Worm (Caenorhabditis elegans) whole organism, L1 larva: Measurements from ENCODE around the gene decr-1.2.

ENCODE experiments used
- C04F5.9 ChIP-seq: sonication (generic microtip); optimal IDR thresholded peaks from 2 replicates; lab custom pipeline; 2016; ENCODE audit warnings: missing genetic modification characterization, missing compliant biosample characterization
- C16A3.4 ChIP-seq: fragments of 150-350 bp; optimal IDR thresholded peaks from 2 replicates; lab custom pipeline; 2014; ENCODE audit warnings: missing biosample characterization, missing genetic modification characterization
- Y116A8C.19 ChIP-seq: sonication (generic microtip); optimal IDR thresholded peaks from 2 replicates; lab custom pipeline; 2016; ENCODE audit warnings: missing compliant biosample characterization, missing genetic modification characterization, borderline replicate concordance
- alr-1 ChIP-seq: fragments of 200-800 bp; sonication (Bioruptor generic); optimal IDR thresholded peaks from 2 replicates; lab custom pipeline; 2018; ENCODE audit warnings: borderline replicate concordance, mild to moderate bottlenecking, missing genetic modification characterization, missing compliant biosample characterization
- ceh-63 ChIP-seq: fragments of 200-800 bp; sonication (Bioruptor generic); optimal IDR thresholded peaks from 2 replicates; lab custom pipeline; 2018; ENCODE audit warnings: mild to moderate bottlenecking, missing genetic modification characterization, missing compliant biosample characterization
- ceh-8 ChIP-seq: fragments of 200-800 bp; sonication (Bioruptor generic); optimal IDR thresholded peaks from 2 replicates; lab custom pipeline; 2018; ENCODE audit warnings: mild to moderate bottlenecking, missing genetic modification characterization, moderate library complexity, missing compliant biosample characterization
- ceh-82 ChIP-seq, 3 experiments: fragments of 150-350 bp in 1 of 3; sonication (generic microtip) in 2 of 3; optimal IDR thresholded peaks; 2 replicates each; lab custom pipeline; 2014 to 2017; ENCODE audit warnings: missing biosample characterization in 3 of 3, missing genetic modification characterization in 3 of 3
- ces-1 ChIP-seq: fragments of 150-350 bp; optimal IDR thresholded peaks from 2 replicates; lab custom pipeline; 2014; ENCODE audit warnings: missing biosample characterization, missing genetic modification reagents, missing genetic modification characterization
- dsc-1 ChIP-seq: sonication (generic microtip); optimal IDR thresholded peaks from 2 replicates; lab custom pipeline; 2016; ENCODE audit warnings: mild to moderate bottlenecking, missing genetic modification characterization, missing compliant biosample characterization
- efl-1 ChIP-seq, 4 experiments: fragments of 150-350 bp; optimal IDR thresholded peaks in 3 of 4; peaks in 1 of 4; 1 replicate in 1 of 4; 2 replicates in 3 of 4; lab custom pipeline; 2014; ENCODE audit warnings: missing biosample characterization in 2 of 4, missing genetic modification characterization in 2 of 4, missing genetic modification reagents in 2 of 4
- efl-3 ChIP-seq: fragments of 200-800 bp; sonication (Bioruptor generic); optimal IDR thresholded peaks from 2 replicates; lab custom pipeline; 2018; ENCODE audit warnings: mild to moderate bottlenecking, missing genetic modification characterization, missing compliant biosample characterization
- elt-2 ChIP-seq: sonication (generic microtip); optimal IDR thresholded peaks from 2 replicates; lab custom pipeline; 2016; ENCODE audit warnings: missing genetic modification characterization, mild to moderate bottlenecking, inconsistent platforms, missing compliant biosample characterization, missing genetic modification reagents
- elt-3 ChIP-seq, 6 experiments: fragments of 150-350 bp in 1 of 6; sonication (generic microtip); optimal IDR thresholded peaks; 2 replicates each; lab custom pipeline; 2017 to 2018; ENCODE audit warnings: missing biosample characterization in 6 of 6, missing genetic modification characterization in 6 of 6, inconsistent platforms in 1 of 6
- ets-5 ChIP-seq: fragments of 200-800 bp; sonication (Bioruptor generic); IDR thresholded peaks from 2 replicates; pipeline ENCODE4 v1.3.6; 2022; ENCODE audit warnings: missing genetic modification characterization, missing compliant biosample characterization
- grh-1 ChIP-seq: fragments of 200-800 bp; sonication (Bioruptor generic); IDR thresholded peaks from 2 replicates; pipeline ENCODE4 v1.3.6; 2022; ENCODE audit warnings: missing genetic modification reagents, missing genetic modification characterization, missing compliant biosample characterization
- hlh-17 ChIP-seq: fragments of 200-800 bp; sonication (Bioruptor generic); optimal IDR thresholded peaks from 2 replicates; lab custom pipeline; 2018; ENCODE audit warnings: missing genetic modification characterization, mild to moderate bottlenecking, missing compliant biosample characterization, moderate library complexity, borderline replicate concordance
- hlh-4 ChIP-seq: sonication (generic microtip); optimal IDR thresholded peaks from 2 replicates; lab custom pipeline; 2016; ENCODE audit warnings: mild to moderate bottlenecking, missing genetic modification characterization, missing compliant biosample characterization
- irx-1 ChIP-seq: sonication (generic microtip); optimal IDR thresholded peaks from 2 replicates; lab custom pipeline; 2016; ENCODE audit warnings: missing genetic modification characterization, missing compliant biosample characterization
- isw-1 ChIP-seq: fragments of 200-800 bp; sonication (Bioruptor generic); IDR thresholded peaks from 2 replicates; pipeline ENCODE4 v1.3.6; 2022; ENCODE audit warnings: missing genetic modification characterization, missing compliant biosample characterization
- lin-13 ChIP-seq: fragments of 150-350 bp; optimal IDR thresholded peaks from 2 replicates; lab custom pipeline; 2014; ENCODE audit warnings: missing biosample characterization, missing genetic modification reagents, missing genetic modification characterization
- lin-35 ChIP-seq, 2 experiments: fragments of 150-350 bp; optimal IDR thresholded peaks; 2 replicates each; lab custom pipeline; 2014; ENCODE audit warnings: missing biosample characterization in 2 of 2, missing genetic modification characterization in 2 of 2, missing genetic modification reagents in 2 of 2
- lir-3 ChIP-seq: sonication (generic microtip); optimal IDR thresholded peaks from 2 replicates; lab custom pipeline; 2016; ENCODE audit warnings: mild to moderate bottlenecking, missing genetic modification characterization, moderate library complexity, missing compliant biosample characterization; ENCODE audit not compliant: poor library complexity
- mab-9 ChIP-seq: fragments of 200-800 bp; sonication (Bioruptor generic); IDR thresholded peaks from 2 replicates; pipeline ENCODE4 v1.3.6; 2022; ENCODE audit warnings: missing genetic modification reagents, missing genetic modification characterization, missing compliant biosample characterization
- mep-1 ChIP-seq: fragments of 150-350 bp; optimal IDR thresholded peaks from 2 replicates; lab custom pipeline; 2014; ENCODE audit warnings: missing biosample characterization, missing genetic modification characterization
- nhr-11 ChIP-seq: fragments of 150-350 bp; optimal IDR thresholded peaks from 2 replicates; lab custom pipeline; 2014; ENCODE audit warnings: missing biosample characterization, missing genetic modification characterization
- nhr-19 ChIP-seq: fragments of 200-800 bp; sonication (Bioruptor generic); conservative IDR thresholded peaks from 2 replicates; pipeline ENCODE4 v1.3.6; 2022; ENCODE audit warnings: missing genetic modification characterization, missing compliant biosample characterization
- nhr-28 ChIP-seq: fragments of 150-350 bp; optimal IDR thresholded peaks from 2 replicates; lab custom pipeline; 2014; ENCODE audit warnings: missing biosample characterization, missing genetic modification characterization
- nhr-71 ChIP-seq: sonication (generic microtip); optimal IDR thresholded peaks from 2 replicates; lab custom pipeline; 2016; ENCODE audit warnings: mild to moderate bottlenecking, missing genetic modification characterization, moderate library complexity, missing compliant biosample characterization
- nhr-76 ChIP-seq: sonication (generic microtip); optimal IDR thresholded peaks from 2 replicates; lab custom pipeline; 2017; ENCODE audit warnings: missing biosample characterization, missing genetic modification characterization
- nhr-77 ChIP-seq: fragments of 150-350 bp; optimal IDR thresholded peaks from 2 replicates; lab custom pipeline; 2014; ENCODE audit warnings: missing biosample characterization, missing genetic modification characterization
- nhr-85 ChIP-seq: sonication (generic microtip); peaks from one replicate; lab custom pipeline; 2016; ENCODE audit warnings: missing genetic modification characterization, inconsistent platforms, missing compliant biosample characterization
- nhr-90 ChIP-seq: sonication (generic microtip); optimal IDR thresholded peaks from 2 replicates; lab custom pipeline; 2016; ENCODE audit warnings: mild to moderate bottlenecking, missing genetic modification characterization, missing compliant biosample characterization; ENCODE audit not compliant: poor library complexity
- rnt-1 ChIP-seq: sonication (generic microtip); optimal IDR thresholded peaks from 2 replicates; lab custom pipeline; 2016; ENCODE audit warnings: mild to moderate bottlenecking, missing genetic modification characterization, moderate library complexity, missing compliant biosample characterization
- snpc-4 ChIP-seq: fragments of 150-350 bp; optimal IDR thresholded peaks from 2 replicates; lab custom pipeline; 2014; ENCODE audit warnings: missing biosample characterization, missing genetic modification characterization
- snu-23 ChIP-seq: sonication (generic microtip); optimal IDR thresholded peaks from 2 replicates; lab custom pipeline; 2016; ENCODE audit warnings: missing genetic modification characterization, missing compliant biosample characterization
- sox-4 ChIP-seq: sonication (generic microtip); optimal IDR thresholded peaks from 2 replicates; lab custom pipeline; 2016; ENCODE audit warnings: missing genetic modification characterization, missing compliant biosample characterization
- swsn-7 ChIP-seq: sonication (generic microtip); optimal IDR thresholded peaks from 2 replicates; lab custom pipeline; 2016; ENCODE audit warnings: missing genetic modification characterization, missing compliant biosample characterization
- tbx-2 ChIP-seq: sonication (generic microtip); optimal IDR thresholded peaks from 2 replicates; lab custom pipeline; 2016; ENCODE audit warnings: missing genetic modification characterization, missing compliant biosample characterization
- tlp-1 ChIP-seq: fragments of 150-350 bp; optimal IDR thresholded peaks from 2 replicates; lab custom pipeline; 2014; ENCODE audit warnings: missing biosample characterization, missing genetic modification characterization
- unc-30 ChIP-seq: sonication (generic microtip); optimal IDR thresholded peaks from 2 replicates; lab custom pipeline; 2017; ENCODE audit warnings: missing biosample characterization, missing genetic modification characterization
- unc-86 ChIP-seq: sonication (generic microtip); optimal IDR thresholded peaks from 2 replicates; lab custom pipeline; 2016; ENCODE audit warnings: missing genetic modification characterization, missing compliant biosample characterization
- vab-15 ChIP-seq: sonication (generic microtip); optimal IDR thresholded peaks from 2 replicates; lab custom pipeline; 2017; ENCODE audit warnings: missing genotype, mild to moderate bottlenecking, missing genetic modification characterization, missing compliant biosample characterization
- xbp-1 ChIP-seq: sonication (generic microtip); optimal IDR thresholded peaks from 2 replicates; lab custom pipeline; 2016; ENCODE audit warnings: missing genetic modification characterization, missing compliant biosample characterization
- zag-1 ChIP-seq: fragments of 150-350 bp; optimal IDR thresholded peaks from 2 replicates; lab custom pipeline; 2014; ENCODE audit warnings: missing biosample characterization, missing genetic modification characterization
- zip-4 ChIP-seq: fragments of 200-800 bp; sonication (Bioruptor generic); optimal IDR thresholded peaks from 2 replicates; lab custom pipeline; 2018; ENCODE audit warnings: mild to moderate bottlenecking, missing genetic modification characterization, moderate library complexity, missing compliant biosample characterization

Gene decr-1.2

ce11 chrII:8546975-8547374, 1.6 kb downstream of the decr-1.2 start (continued):
- peak; percentile 17 for TF ChIP-seq elt-2
- no peak for TF ChIP-seq nhr-28
- no peak for TF ChIP-seq unc-30 (tag; lab: Kevin White, UChicago)
- TF ChIP-seq rnt-1 (tag; lab: Kevin White, UChicago): peak; percentile 66
- TF ChIP-seq ces-1 (GFP tag; lab: Kevin White, UChicago): no peak
- no peak for TF ChIP-seq snu-23 (GFP tag; lab: Kevin White, UChicago)
- TF ChIP-seq grh-1 (GFP tag; lab: Robert Waterston, UW): no peak
- peak; percentile 66 for TF ChIP-seq mep-1
- TF ChIP-seq efl-1 (optimal IDR thresholded peaks at IDR 0.05; lab: Kevin White, UChicago): peak; percentile 38 to 48
- TF ChIP-seq efl-1 (GFP tag; optimal IDR thresholded peaks at IDR 0.05 in 1 of 2; lab: Kevin White, UChicago): peak; percentile 20 to 95
- no peak for TF ChIP-seq nhr-76
- no peak for TF ChIP-seq lin-13 (GFP tag; lab: Kevin White, UChicago)
- TF ChIP-seq ets-5: no peak
- no peak for TF ChIP-seq tlp-1
- no peak for TF ChIP-seq efl-3 (GFP tag; lab: Kevin White, UChicago)
- TF ChIP-seq ceh-8 (GFP tag; lab: Kevin White, UChicago): no peak
- TF ChIP-seq C16A3.4: peak; percentile 78
- TF ChIP-seq irx-1: no peak
- TF ChIP-seq nhr-90 (tag; lab: Kevin White, UChicago): peak; percentile 44
- peak in 1 of 6 experiments; percentile 19 for TF ChIP-seq elt-3 (tag; optimal IDR thresholded peaks at IDR 0.05; lab: Kevin White, UChicago)
- no peak for TF ChIP-seq zag-1 (tag; lab: Kevin White, UChicago)
- peak; percentile 62 for TF ChIP-seq nhr-77 (tag; lab: Kevin White, UChicago)
- no peak for TF ChIP-seq alr-1 (tag; lab: Kevin White, UChicago)
- no peak for TF ChIP-seq mab-9 (GFP tag; lab: Robert Waterston, UW)
- TF ChIP-seq nhr-19 (GFP tag; lab: Robert Waterston, UW): peak; percentile 31; the same call in 1 of the 2 replicates
- no peak for TF ChIP-seq snpc-4 (tag; lab: Kevin White, UChicago)
- no peak for TF ChIP-seq nhr-71 (tag; lab: Kevin White, UChicago)
- TF ChIP-seq zip-4: no peak
- TF ChIP-seq C04F5.9 (tag; lab: Kevin White, UChicago): no peak
- TF ChIP-seq vab-15: no peak
- TF ChIP-seq tbx-2 (tag; lab: Kevin White, UChicago): no peak
- peak; percentile 25 to 44 (median 28) for TF ChIP-seq ceh-82 (tag; optimal IDR thresholded peaks at IDR 0.05; lab: Kevin White, UChicago)
- peak; percentile 27 for TF ChIP-seq dsc-1 (tag; lab: Kevin White, UChicago)
- no peak for TF ChIP-seq hlh-17 (GFP tag; lab: Kevin White, UChicago)
- no peak for TF ChIP-seq xbp-1 (tag; lab: Kevin White, UChicago)
- no peak for TF ChIP-seq Y116A8C.19 (tag; lab: Kevin White, UChicago)
- no peak for TF ChIP-seq nhr-11 (tag; lab: Kevin White, UChicago)
- no peak for TF ChIP-seq sox-4 (tag; lab: Kevin White, UChicago)
- TF ChIP-seq unc-86 (tag; lab: Kevin White, UChicago): no peak
- no peak for TF ChIP-seq isw-1 (GFP tag; lab: Robert Waterston, UW)
- TF ChIP-seq lir-3 (tag; lab: Kevin White, UChicago): peak; percentile 48
- TF ChIP-seq hlh-4 (tag; lab: Kevin White, UChicago): no peak
- no peak for TF ChIP-seq ceh-63 (GFP tag; lab: Kevin White, UChicago)
- peak; percentile 21 to 78 for TF ChIP-seq lin-35 (GFP tag; optimal IDR thresholded peaks at IDR 0.05; lab: Kevin White, UChicago)
- no peak for TF ChIP-seq nhr-85 (tag; lab: Kevin White, UChicago)
- peak; percentile 25 for TF ChIP-seq swsn-7
- TF ChIP-seq, all 84 proteins: peak for 24
